Worm (Caenorhabditis elegans): ENCODE data around the gene ser-6.

ser-6 gene

DNA sequence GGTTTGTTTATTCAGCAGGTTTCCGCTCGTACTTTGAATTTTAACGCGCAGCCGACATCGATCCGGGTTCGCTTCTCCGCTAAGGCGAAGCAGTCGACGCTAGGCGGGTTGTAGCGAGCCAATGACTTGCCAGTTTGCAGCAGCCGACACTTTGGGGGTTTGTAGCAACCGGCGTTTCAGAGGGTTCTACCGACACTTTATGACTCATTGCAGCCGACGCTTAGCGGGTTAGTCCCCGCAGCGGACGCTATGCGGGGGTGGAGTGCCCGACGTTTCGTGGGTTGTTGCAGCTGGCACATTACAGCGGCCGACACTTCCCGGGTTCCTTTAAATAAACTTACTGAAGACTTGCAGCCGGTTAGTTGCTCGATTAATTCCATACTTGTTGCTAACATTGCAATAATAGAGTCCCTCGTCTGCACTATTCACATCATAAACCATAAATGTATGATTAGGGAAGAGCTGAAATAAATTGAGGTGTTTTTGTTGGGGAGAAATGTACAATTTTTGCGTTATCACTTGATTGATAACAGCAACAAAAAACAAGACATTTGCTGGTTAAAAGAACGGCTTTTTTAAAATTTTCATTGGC, 9.6 kb downstream of the ser-6 start, which contains the start of gene Y54G2A.57:
Y54G2A.57 (plus strand) TSS at position 542 of the 592 bp plus-strand sequence.
- TF ChIP-seq unc-62 (GFP tag; optimal IDR thresholded peaks at IDR 0.05) (no peak), K11D2.4 (GFP tag; IDR thresholded peaks at IDR 0.05) (no peak), hsf-1 (GFP tag; IDR thresholded peaks at IDR 0.05) (no peak), zfh-2 (GFP tag; conservative IDR thresholded peaks at IDR 0.05) (peak; percentile 55), let-607 (tag; optimal IDR thresholded peaks at IDR 0.05) (no peak), snpc-4 (GFP tag; optimal IDR thresholded peaks at IDR 0.05) (no peak), snpc-4 (tag; optimal IDR thresholded peaks at IDR 0.05) (peak in 2 of 4 experiments; percentile 10 to 48), Y56A3A.18 (GFP tag; IDR thresholded peaks at IDR 0.05) (no peak)

DNA sequence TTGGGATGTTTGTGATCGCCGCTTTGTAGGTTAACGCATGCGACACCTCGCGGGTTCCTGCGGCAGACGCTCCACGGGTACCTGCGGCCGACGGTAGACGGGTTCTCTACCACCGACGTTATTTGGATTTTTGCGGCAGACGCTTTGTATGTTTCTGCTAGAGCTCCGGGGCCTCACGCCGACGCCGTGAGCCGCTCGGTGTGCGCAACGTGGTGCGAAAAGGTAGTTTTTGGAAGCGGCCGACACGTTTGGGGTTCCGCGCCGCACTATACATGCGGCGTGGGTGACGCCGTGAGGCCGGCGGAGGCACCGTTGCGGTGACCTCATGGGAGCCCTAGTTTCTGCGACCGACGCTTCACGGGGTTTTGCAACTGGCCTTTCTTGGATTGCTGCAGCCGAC, 11.2 kb downstream of the ser-6 start:
- TF ChIP-seq aptf-3 (GFP tag; IDR thresholded peaks at IDR 0.05) (no peak), F39B2.1 (GFP tag; IDR thresholded peaks at IDR 0.05) (no peak), snpc-4 (GFP tag; optimal IDR thresholded peaks at IDR 0.05) (no peak), snpc-4 (tag; optimal IDR thresholded peaks at IDR 0.05) (peak in 1 of 4 experiments; percentile 74), F33H1.4 (GFP tag; IDR thresholded peaks at IDR 0.05) (0 out of 2 replicates have a peak, but pooled peaks have one; percentile 18), F49E8.2 (tag; optimal IDR thresholded peaks at IDR 0.05; ENCODE audit: insufficient read depth) (no peak), hrde-1 (tag; optimal IDR thresholded peaks at IDR 0.05; ENCODE audit: borderline replicate concordance) (no peak), mcd-1 (GFP tag; IDR thresholded peaks at IDR 0.05) (peak; percentile 27; the same call in 1 of the 2 replicates), hsf-1 (GFP tag; IDR thresholded peaks at IDR 0.05) (no peak), lsy-27 (tag; optimal IDR thresholded peaks at IDR 0.05; ENCODE audit: borderline replicate concordance, insufficient read depth) (no peak), zfh-2 (GFP tag; conservative IDR thresholded peaks at IDR 0.05) (peak; percentile 90), egrh-3 (GFP tag; IDR thresholded peaks at IDR 0.05) (peak; percentile 76; the same call in 1 of the 2 replicates)

DNA sequence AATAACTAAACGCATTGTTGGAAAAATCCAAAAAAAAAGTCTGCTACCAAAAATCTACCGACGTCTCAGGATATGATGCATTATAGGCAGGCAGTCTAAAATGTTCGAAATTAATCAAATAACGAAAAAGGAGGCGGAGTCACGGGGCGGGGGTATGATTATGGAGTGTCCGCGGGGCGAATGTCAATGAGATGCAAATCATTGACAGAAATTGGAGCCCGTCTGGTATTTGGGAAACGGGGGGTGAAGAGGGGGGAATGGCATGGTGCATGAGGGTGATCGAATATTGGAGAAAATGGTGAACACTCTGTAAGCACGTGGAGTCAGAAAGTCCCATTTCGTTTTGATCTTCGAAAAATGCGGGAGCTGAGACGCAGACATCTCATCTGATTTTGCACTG, 18.5 kb downstream of the ser-6 start, which contains the start of gene lad-2:
lad-2 (minus strand) TSS at position 101 of the 400 bp plus-strand sequence.
- TF ChIP-seq B0019.2 (GFP tag; conservative IDR thresholded peaks at IDR 0.05) (no peak), K12H6.12 (tag; optimal IDR thresholded peaks at IDR 0.05) (no peak), F49E8.2 (tag; optimal IDR thresholded peaks at IDR 0.05; ENCODE audit: insufficient read depth) (no peak), mcd-1 (GFP tag; IDR thresholded peaks at IDR 0.05) (no peak), ceh-40 (GFP tag; IDR thresholded peaks at IDR 0.05) (no peak), attf-6 (GFP tag; IDR thresholded peaks at IDR 0.05) (no peak), sptf-2 (GFP tag; optimal IDR thresholded peaks at IDR 0.05) (no peak), efl-1 (GFP tag; optimal IDR thresholded peaks at IDR 0.05) (no peak), cebp-1 (GFP tag; IDR thresholded peaks at IDR 0.05) (no peak), cebp-1 (tag; optimal IDR thresholded peaks at IDR 0.05) (no peak), snpc-1.3 (tag; optimal IDR thresholded peaks at IDR 0.05; ENCODE audit: insufficient read depth) (no peak), tlf-1 (GFP tag; optimal IDR thresholded peaks at IDR 0.05) (no peak), ztf-25 (GFP tag; IDR thresholded peaks at IDR 0.05) (no peak), lin-26 (GFP tag; IDR thresholded peaks at IDR 0.05) (no peak), madf-3 (GFP tag; IDR thresholded peaks at IDR 0.05) (no peak), him-1 (tag; optimal IDR thresholded peaks at IDR 0.05) (no peak), xnd-1 (tag; optimal IDR thresholded peaks at IDR 0.05) (no peak), D2030.7 (GFP tag; IDR thresholded peaks at IDR 0.05) (no peak), F57C9.4 (tag; optimal IDR thresholded peaks at IDR 0.05) (no peak)

Data from whole organism, young adult.